Fruit fly (Drosophila melanogaster) whole organism, embryonic: ENCODE results near the gene CG1986.

ENCODE experiments used
- CG2120 ChIP-seq: fragments of 200-800 bp; sonication (Bioruptor generic); optimal IDR thresholded peaks from 3 replicates; lab custom pipeline; 2016; ENCODE audit warnings: missing biosample characterization, missing genetic modification characterization
- CG6854 ChIP-seq: fragments of 200-800 bp; sonication (Bioruptor generic); optimal IDR thresholded peaks from 3 replicates; lab custom pipeline; 2017; ENCODE audit warnings: missing biosample characterization, mild to moderate bottlenecking, missing genetic modification characterization
- pita ChIP-seq: fragments of 200-800 bp; sonication (Bioruptor generic); optimal IDR thresholded peaks from 2 replicates; lab custom pipeline; 2017; ENCODE audit warnings: missing biosample characterization, mild to moderate bottlenecking, missing genetic modification characterization
- trem ChIP-seq: fragments of 200-800 bp; optimal IDR thresholded peaks from 3 replicates; lab custom pipeline; 2019; ENCODE audit warnings: missing biosample characterization, mild to moderate bottlenecking, missing genetic modification characterization, moderate library complexity

DNA sequence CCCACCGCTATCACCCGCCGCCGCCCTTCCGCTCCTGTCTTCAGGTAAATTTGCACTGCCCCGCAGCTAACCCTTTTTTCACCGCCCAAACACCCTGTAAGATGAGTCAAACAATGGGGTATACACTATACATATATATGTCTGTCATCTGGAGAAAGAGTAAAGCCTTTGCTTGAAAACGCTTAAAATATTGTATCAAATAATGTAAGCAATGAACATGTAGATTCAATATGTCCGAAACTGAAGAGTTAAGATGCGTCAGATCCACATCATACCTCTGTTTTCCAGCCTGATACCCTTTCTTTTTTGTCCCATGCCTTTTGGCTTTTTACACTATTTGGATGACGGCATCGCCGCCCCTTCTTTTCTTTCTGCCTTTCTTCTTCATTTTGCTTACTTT, 18.1 kb downstream of the CG1986 start:
- no peak for TF ChIP-seq trem (tag; lab: Kevin White, UChicago)
- no peak for TF ChIP-seq CG6854 (GFP tag; lab: Kevin White, UChicago)
- no peak for TF ChIP-seq pita (GFP tag; lab: Kevin White, UChicago)
- peak; percentile 45 for TF ChIP-seq CG2120 (GFP tag; lab: Kevin White, UChicago)
